Worm (Caenorhabditis elegans): ENCODE results near the gene F59A6.2.

F59A6.2 gene

ce11 chrII:4999122-4999521, 15.4 kb upstream of the F59A6.2 start, which contains the start of gene citk-2 (continued):
- TF ChIP-seq egl-27 (tag; optimal IDR thresholded peaks at IDR 0.05) = peak in 1 of 2 experiments; percentile 1
- peak; percentile 60 for TF ChIP-seq ceh-90 (tag; optimal IDR thresholded peaks at IDR 0.05)
- peak; percentile 86 for TF ChIP-seq nhr-11 (tag; optimal IDR thresholded peaks at IDR 0.05)
- no peak for TF ChIP-seq nhr-12 (tag; optimal IDR thresholded peaks at IDR 0.05)
- TF ChIP-seq unc-86 (tag; optimal IDR thresholded peaks at IDR 0.05) = peak; percentile 92
- TF ChIP-seq lir-3 (tag; optimal IDR thresholded peaks at IDR 0.05; ENCODE audit: poor library complexity) = peak; percentile 85
- peak; percentile 90 for TF ChIP-seq lin-39 (tag; optimal IDR thresholded peaks at IDR 0.05)
- peak; percentile 96 for TF ChIP-seq nhr-47 (tag; optimal IDR thresholded peaks at IDR 0.05)
- peak; percentile 90 for TF ChIP-seq ztf-4 (tag; optimal IDR thresholded peaks at IDR 0.05)
- TF ChIP-seq nhr-237 (tag; optimal IDR thresholded peaks at IDR 0.05) = peak; percentile 50
- TF ChIP-seq hpl-2 (GFP tag; optimal IDR thresholded peaks at IDR 0.05) = no peak
- TF ChIP-seq ets-5 (GFP tag; IDR thresholded peaks at IDR 0.05) = no peak
- peak; percentile 99 for TF ChIP-seq elt-2 (tag; optimal IDR thresholded peaks at IDR 0.05)
- peak in 2 of 6 experiments; percentile 76 to 91 for TF ChIP-seq elt-3 (tag; optimal IDR thresholded peaks at IDR 0.05)
- TF ChIP-seq grh-1 (GFP tag; IDR thresholded peaks at IDR 0.05) = peak; percentile 95
- peak; percentile 92 for TF ChIP-seq aly-2 (tag; optimal IDR thresholded peaks at IDR 0.05)
- peak; percentile 94 for TF ChIP-seq skn-1 (tag; optimal IDR thresholded peaks at IDR 0.05)
- TF ChIP-seq ceh-8 (GFP tag; optimal IDR thresholded peaks at IDR 0.05) = peak; percentile 88
- TF ChIP-seq nhr-71 (tag; optimal IDR thresholded peaks at IDR 0.05) = peak; percentile 96
- TF ChIP-seq unc-98 (GFP tag; IDR thresholded peaks at IDR 0.05) = peak; percentile 41; the same call in 1 of the 2 replicates
- peak; percentile 95 for TF ChIP-seq nhr-20 (tag; optimal IDR thresholded peaks at IDR 0.05)
- no peak for TF ChIP-seq nhr-76 (tag; optimal IDR thresholded peaks at IDR 0.05)
- TF ChIP-seq snu-23 (GFP tag; optimal IDR thresholded peaks at IDR 0.05) = peak; percentile 96
- TF ChIP-seq nhr-28 (tag; optimal IDR thresholded peaks at IDR 0.05) = no peak
- TF ChIP-seq isw-1 (GFP tag; IDR thresholded peaks at IDR 0.05) = peak; percentile 90
- TF ChIP-seq swsn-7 (tag; optimal IDR thresholded peaks at IDR 0.05) = peak; percentile 95
- TF ChIP-seq lin-35 (GFP tag; optimal IDR thresholded peaks at IDR 0.05) = peak; percentile 100
- TF ChIP-seq mef-2 (tag; optimal IDR thresholded peaks at IDR 0.05) = no peak
- TF ChIP-seq lin-13 (GFP tag; optimal IDR thresholded peaks at IDR 0.05) = peak; percentile 79
- TF ChIP-seq fkh-10 (GFP tag; optimal IDR thresholded peaks at IDR 0.05) = peak; percentile 21
- TF ChIP-seq aha-1 (tag; optimal IDR thresholded peaks at IDR 0.05) = peak; percentile 50
- peak; percentile 59 for TF ChIP-seq unc-130 (tag; optimal IDR thresholded peaks at IDR 0.05)
- peak; percentile 95 for TF ChIP-seq lsy-2 (tag; optimal IDR thresholded peaks at IDR 0.05)
- TF ChIP-seq egl-13 (tag; optimal IDR thresholded peaks at IDR 0.05) = peak; percentile 85
- TF ChIP-seq blmp-1 (tag; optimal IDR thresholded peaks at IDR 0.05) = no peak
- peak; percentile 89 for TF ChIP-seq jun-1 (tag; optimal IDR thresholded peaks at IDR 0.05)
- no peak for TF ChIP-seq ceh-63 (GFP tag; optimal IDR thresholded peaks at IDR 0.05)
- no peak for TF ChIP-seq Y116A8C.19 (tag; optimal IDR thresholded peaks at IDR 0.05; ENCODE audit: borderline replicate concordance)
- peak; percentile 61 for TF ChIP-seq nhr-77 (tag; optimal IDR thresholded peaks at IDR 0.05)
- peak; percentile 84 for TF ChIP-seq irx-1 (tag; optimal IDR thresholded peaks at IDR 0.05)
- TF ChIP-seq fos-1 (tag; optimal IDR thresholded peaks at IDR 0.05) = peak; percentile 93
- TF ChIP-seq mep-1 (tag; optimal IDR thresholded peaks at IDR 0.05) = peak; percentile 98
- peak; percentile 94 for TF ChIP-seq dsc-1 (tag; optimal IDR thresholded peaks at IDR 0.05)
- peak; percentile 58 for TF ChIP-seq nhr-84 (tag; optimal IDR thresholded peaks at IDR 0.05)
- no peak for TF ChIP-seq pag-3 (tag; optimal IDR thresholded peaks at IDR 0.05; ENCODE audit: borderline replicate concordance, insufficient read depth)
- TF ChIP-seq dpl-1 (GFP tag; optimal IDR thresholded peaks at IDR 0.05) = peak; percentile 100
- peak; percentile 88 for TF ChIP-seq lin-14 (GFP tag; optimal IDR thresholded peaks at IDR 0.05)
- TF ChIP-seq ces-1 (GFP tag; optimal IDR thresholded peaks at IDR 0.05) = no peak
- TF ChIP-seq sptf-1 (tag; optimal IDR thresholded peaks at IDR 0.05) = no peak
- peak; percentile 80 for TF ChIP-seq C04F5.9 (tag; optimal IDR thresholded peaks at IDR 0.05)
